Worm (Caenorhabditis elegans) whole organism, L4 larva: Measurements from ENCODE around the gene T14A8.2.

Experiments
- D1046.2 ChIP-seq: fragments of 200-800 bp; sonication (Bioruptor generic); IDR thresholded peaks from 2 replicates; pipeline ENCODE4 v1.3.6; 2022; ENCODE audit warnings: missing genetic modification characterization, missing compliant biosample characterization
- T20F7.1 ChIP-seq: fragments of 200-800 bp; sonication (Bioruptor generic); optimal IDR thresholded peaks from 2 replicates; lab custom pipeline; 2018; ENCODE audit warnings: mild to moderate bottlenecking, missing genetic modification characterization, missing compliant biosample characterization
- T26A8.4 ChIP-seq: fragments of 200-800 bp; sonication (Bioruptor generic); IDR thresholded peaks from 2 replicates; pipeline ENCODE4 v1.3.6; 2022; ENCODE audit warnings: missing genetic modification characterization, missing compliant biosample characterization
- aha-1 ChIP-seq: fragments of 150-350 bp; peaks from one replicate; lab custom pipeline; 2014; ENCODE audit warnings: missing biosample characterization, missing genetic modification characterization
- aly-2 ChIP-seq: sonication (generic microtip); optimal IDR thresholded peaks from 2 replicates; lab custom pipeline; 2018; ENCODE audit warnings: missing biosample characterization, missing genetic modification characterization
- ceh-28 ChIP-seq: fragments of 150-350 bp; optimal IDR thresholded peaks from 2 replicates; lab custom pipeline; 2014; ENCODE audit warnings: missing biosample characterization, missing genetic modification reagents, missing genetic modification characterization
- ceh-32 ChIP-seq: sonication (generic microtip); optimal IDR thresholded peaks from 2 replicates; lab custom pipeline; 2016; ENCODE audit warnings: mild to moderate bottlenecking, missing genetic modification characterization, missing compliant biosample characterization; ENCODE audit not compliant: poor library complexity
- ceh-62 ChIP-seq: sonication (generic microtip); optimal IDR thresholded peaks from 2 replicates; lab custom pipeline; 2017; ENCODE audit warnings: missing biosample characterization, missing genetic modification characterization
- daf-16 ChIP-seq, 3 experiments: sonication (generic microtip); optimal IDR thresholded peaks; 2 replicates each; lab custom pipeline; 2016 to 2017; ENCODE audit warnings: missing genetic modification characterization in 3 of 3, missing genetic modification reagents in 3 of 3, mild to moderate bottlenecking in 2 of 3, missing compliant biosample characterization in 2 of 3, missing biosample characterization in 1 of 3, moderate library complexity in 1 of 3
- daf-19 ChIP-seq: fragments of 200-800 bp; sonication (Bioruptor generic); conservative IDR thresholded peaks from 2 replicates; pipeline ENCODE4 v1.3.6; 2022; ENCODE audit warnings: missing genetic modification characterization, missing compliant biosample characterization
- dpl-1 ChIP-seq: fragments of 150-350 bp; optimal IDR thresholded peaks from 2 replicates; lab custom pipeline; 2014; ENCODE audit warnings: missing biosample characterization, missing genetic modification reagents, missing genetic modification characterization
- duxl-1 ChIP-seq: sonication (generic microtip); optimal IDR thresholded peaks from 2 replicates; lab custom pipeline; 2016; ENCODE audit warnings: mild to moderate bottlenecking, missing genetic modification characterization, moderate library complexity, missing compliant biosample characterization; ENCODE audit not compliant: poor library complexity
- egl-27 ChIP-seq: sonication (generic microtip); optimal IDR thresholded peaks from 3 replicates; lab custom pipeline; 2017; ENCODE audit warnings: missing biosample characterization, missing genetic modification reagents, missing genetic modification characterization
- gei-8 ChIP-seq: fragments of 200-800 bp; sonication (Bioruptor generic); optimal IDR thresholded peaks from 2 replicates; lab custom pipeline; 2018; ENCODE audit warnings: mild to moderate bottlenecking, missing genetic modification characterization, missing compliant biosample characterization
- hlh-30 ChIP-seq: sonication (generic microtip); optimal IDR thresholded peaks from 2 replicates; lab custom pipeline; 2017; ENCODE audit warnings: antibody characterized with exemption, mild to moderate bottlenecking, missing genetic modification characterization, missing compliant biosample characterization; ENCODE audit not compliant: insufficient read depth
- lin-15B ChIP-seq: fragments of 150-350 bp; sonication (generic microtip); optimal IDR thresholded peaks from 3 replicates; lab custom pipeline; 2014; ENCODE audit warnings: missing biosample characterization, missing genetic modification characterization
- lin-38 ChIP-seq: fragments of 200-800 bp; sonication (Bioruptor generic); IDR thresholded peaks from 2 replicates; pipeline ENCODE4 v1.3.6; 2022; ENCODE audit warnings: missing genetic modification reagents, missing genetic modification characterization, missing compliant biosample characterization
- lsy-2 ChIP-seq, 2 experiments: fragments of 150-350 bp in 1 of 2; sonication (generic microtip) in 1 of 2; optimal IDR thresholded peaks; 2 replicates each; lab custom pipeline; 2014 to 2017; ENCODE audit warnings: missing biosample characterization in 2 of 2, missing genetic modification characterization in 2 of 2
- mdl-1 ChIP-seq, 2 experiments: fragments of 150-350 bp in 1 of 2; sonication (generic microtip) in 1 of 2; optimal IDR thresholded peaks; 2 replicates each; lab custom pipeline; 2014 to 2017; ENCODE audit warnings: missing biosample characterization in 2 of 2, missing genetic modification characterization in 2 of 2
- mdt-29 ChIP-seq: fragments of 200-800 bp; sonication (Bioruptor generic); IDR thresholded peaks from 2 replicates; pipeline ENCODE4 v1.3.6; 2022; ENCODE audit warnings: missing genetic modification reagents, missing genetic modification characterization, missing compliant biosample characterization
- mes-2 ChIP-seq: sonication (generic microtip); optimal IDR thresholded peaks from 2 replicates; lab custom pipeline; 2016; ENCODE audit warnings: missing genotype, mild to moderate bottlenecking, missing genetic modification characterization, missing compliant biosample characterization; ENCODE audit not compliant: poor library complexity, severe bottlenecking
- mxl-2 ChIP-seq: fragments of 200-800 bp; sonication (Bioruptor generic); conservative IDR thresholded peaks from 2 replicates; pipeline ENCODE4 v1.3.6; 2022; ENCODE audit warnings: missing genetic modification reagents, missing genetic modification characterization, missing compliant biosample characterization
- nhr-11 ChIP-seq: fragments of 150-350 bp; optimal IDR thresholded peaks from 2 replicates; lab custom pipeline; 2014; ENCODE audit warnings: missing biosample characterization, missing genetic modification characterization
- nhr-28 ChIP-seq: fragments of 150-350 bp; optimal IDR thresholded peaks from 2 replicates; lab custom pipeline; 2014; ENCODE audit warnings: missing biosample characterization, missing genetic modification characterization
- nhr-41 ChIP-seq: fragments of 200-800 bp; sonication (Bioruptor generic); IDR thresholded peaks from 2 replicates; pipeline ENCODE4 v1.3.6; 2022; ENCODE audit warnings: missing genetic modification reagents, missing genetic modification characterization, missing compliant biosample characterization
- nhr-77 ChIP-seq: fragments of 150-350 bp; optimal IDR thresholded peaks from 2 replicates; lab custom pipeline; 2014; ENCODE audit warnings: missing biosample characterization, missing genetic modification characterization
- php-3 ChIP-seq: fragments of 200-800 bp; sonication (Bioruptor generic); IDR thresholded peaks from 2 replicates; pipeline ENCODE4 v1.3.6; 2022; ENCODE audit warnings: missing genetic modification reagents, missing genetic modification characterization, missing compliant biosample characterization
- saeg-2 ChIP-seq: fragments of 200-800 bp; sonication (Bioruptor generic); IDR thresholded peaks from 2 replicates; pipeline ENCODE4 v1.3.6; 2022; ENCODE audit warnings: missing genetic modification reagents, missing genetic modification characterization, missing compliant biosample characterization
- sdz-12 ChIP-seq: fragments of 200-800 bp; sonication (Bioruptor generic); optimal IDR thresholded peaks from 2 replicates; lab custom pipeline; 2018; ENCODE audit warnings: mild to moderate bottlenecking, missing genetic modification characterization, missing compliant biosample characterization
- snpc-4 ChIP-seq: fragments of 150-350 bp; optimal IDR thresholded peaks from 2 replicates; lab custom pipeline; 2014; ENCODE audit warnings: missing biosample characterization, missing genetic modification characterization
- zip-11 ChIP-seq: fragments of 200-800 bp; sonication (Bioruptor generic); IDR thresholded peaks from 2 replicates; pipeline ENCODE4 v1.3.6; 2022; ENCODE audit warnings: missing genetic modification characterization, missing compliant biosample characterization
- zip-2 ChIP-seq: fragments of 150-350 bp; optimal IDR thresholded peaks from 2 replicates; lab custom pipeline; 2014; ENCODE audit warnings: missing biosample characterization, missing genetic modification characterization

The T14A8.2 gene

ce11 chrIV:7778865-7779264, 43.6 kb downstream of the T14A8.2 start, which contains the start of gene rpap-3:
TSS of gene rpap-3 (minus strand) at chrIV:7778965.
- no peak for TF ChIP-seq ceh-62 (tag; lab: Kevin White, UChicago)
- TF ChIP-seq aly-2 (tag; lab: Kevin White, UChicago): no peak
- TF ChIP-seq lin-38 (GFP tag; lab: Robert Waterston, UW): no peak
- no peak for TF ChIP-seq snpc-4 (tag; lab: Kevin White, UChicago)
- TF ChIP-seq daf-16 (GFP tag; optimal IDR thresholded peaks at IDR 0.05; lab: Kevin White, UChicago): peak in 1 of 2 experiments; percentile 0
- TF ChIP-seq daf-16 (tag; optimal IDR thresholded peaks at IDR 0.05; lab: Kevin White, UChicago): no peak
- TF ChIP-seq gei-8 (GFP tag; lab: Kevin White, UChicago): no peak
- TF ChIP-seq T20F7.1: no peak

ce11 chrIV:7775725-7776124, 46.7 kb downstream of the T14A8.2 start, which contains the start of gene swd-2.1:
TSS of gene swd-2.1 (plus strand) at chrIV:7776025.
- no peak for TF ChIP-seq zip-11 (GFP tag; lab: Robert Waterston, UW)

- no peak for TF ChIP-seq lin-15B
- TF ChIP-seq duxl-1: no peak
- no peak for TF ChIP-seq hlh-30
- TF ChIP-seq mdl-1 (tag; optimal IDR thresholded peaks at IDR 0.05; lab: Kevin White, UChicago): no peak
- TF ChIP-seq ceh-32: no peak
- peak; percentile 43 for TF ChIP-seq mes-2 (tag; lab: Kevin White, UChicago)
- TF ChIP-seq dpl-1 (GFP tag; lab: Kevin White, UChicago): peak; percentile 58
- no peak for TF ChIP-seq zip-2
- TF ChIP-seq nhr-28 (tag; lab: Kevin White, UChicago): peak; percentile 22
- TF ChIP-seq ceh-62 (tag; lab: Kevin White, UChicago): no peak
- TF ChIP-seq ceh-28 (tag; lab: Kevin White, UChicago): no peak
- TF ChIP-seq nhr-77 (tag; lab: Kevin White, UChicago): peak; percentile 8
- TF ChIP-seq T20F7.1: peak; percentile 47
- TF ChIP-seq mdt-29: no peak
- no peak for TF ChIP-seq daf-19 (GFP tag; lab: Robert Waterston, UW)
- TF ChIP-seq nhr-41: no peak
- TF ChIP-seq lsy-2 (tag; optimal IDR thresholded peaks at IDR 0.05; lab: Kevin White, UChicago): peak in 1 of 2 experiments; percentile 63
- TF ChIP-seq mxl-2 (GFP tag; lab: Robert Waterston, UW): no peak
- no peak for TF ChIP-seq nhr-11 (tag; lab: Kevin White, UChicago)
- no peak for TF ChIP-seq D1046.2 (GFP tag; lab: Robert Waterston, UW)
- no peak for TF ChIP-seq php-3 (GFP tag; lab: Robert Waterston, UW)
- no peak for TF ChIP-seq T26A8.4 (GFP tag; lab: Robert Waterston, UW)
- TF ChIP-seq sdz-12 (GFP tag; lab: Kevin White, UChicago): no peak
- TF ChIP-seq saeg-2 (GFP tag; lab: Robert Waterston, UW): no peak
- peak; percentile 93 for TF ChIP-seq lin-38 (GFP tag; lab: Robert Waterston, UW)
- peak; percentile 50 for TF ChIP-seq aha-1
- TF ChIP-seq egl-27 (tag; lab: Kevin White, UChicago): no peak
Observed at ce11 chrIV:7774206-7774605, 48.2 kb downstream of the T14A8.2 start, which contains the start of the genes hcf-1 and swd-2.2. TSS of gene hcf-1 (minus strand) at chrIV:7774275. TSS of gene swd-2.2 (plus strand) at chrIV:7774411.
